Fruit fly (Drosophila melanogaster) whole organism, wandering third instar larva: Measurements from ENCODE around the gene Delta.

Experiments used
- Abd-B ChIP-seq: fragments of >200 bp; optimal IDR thresholded peaks from 2 replicates; lab custom pipeline; 2017; ENCODE audit warnings: missing biosample characterization, missing genetic modification characterization
- CG32264 ChIP-seq: fragments of 200-800 bp; sonication (Bioruptor generic); optimal IDR thresholded peaks from 2 replicates; lab custom pipeline; 2016; ENCODE audit warnings: missing biosample characterization, missing genetic modification characterization
- CG9705 ChIP-seq: fragments of 200-800 bp; sonication (Bioruptor generic); optimal IDR thresholded peaks from 2 replicates; lab custom pipeline; 2018; ENCODE audit warnings: missing biosample characterization, mild to moderate bottlenecking, missing genetic modification characterization
- CrebA ChIP-seq: fragments of 200-800 bp; sonication (Bioruptor generic); optimal IDR thresholded peaks from 2 replicates; lab custom pipeline; 2016; ENCODE audit warnings: missing biosample characterization, mild to moderate bottlenecking, missing genetic modification characterization, borderline replicate concordance
- Dfd ChIP-seq: fragments of >200 bp; optimal IDR thresholded peaks from 2 replicates; lab custom pipeline; 2017; ENCODE audit warnings: missing biosample characterization, missing genetic modification characterization
- Dif ChIP-seq: fragments of 200-275, 200-300 bp; sonication (Bioruptor generic); optimal IDR thresholded peaks from 2 replicates; lab custom pipeline; 2018; ENCODE audit warnings: missing biosample characterization, missing genetic modification characterization; ENCODE audit not compliant: partially characterized antibody
- GATAd ChIP-seq: sonication (Bioruptor generic); optimal IDR thresholded peaks from 2 replicates; lab custom pipeline; 2016; ENCODE audit warnings: missing biosample characterization, missing genetic modification characterization
- HLH106 ChIP-seq: fragments of 200-800 bp; optimal IDR thresholded peaks from 3 replicates; lab custom pipeline; 2019; ENCODE audit warnings: missing biosample characterization, mild to moderate bottlenecking, missing genetic modification characterization, moderate library complexity
- Hnf4 ChIP-seq: fragments of 200-800 bp; sonication (Bioruptor generic); optimal IDR thresholded peaks from 2 replicates; lab custom pipeline; 2016; ENCODE audit warnings: missing biosample characterization, mild to moderate bottlenecking, missing genetic modification characterization
- Hr78 ChIP-seq: fragments of >200 bp; optimal IDR thresholded peaks from 2 replicates; lab custom pipeline; 2017; ENCODE audit warnings: missing biosample characterization, missing genetic modification characterization
- Hr83 ChIP-seq: fragments of 200-300 bp; sonication (Bioruptor generic); optimal IDR thresholded peaks from 2 replicates; lab custom pipeline; 2016; ENCODE audit warnings: missing biosample characterization, mild to moderate bottlenecking, missing genetic modification characterization, moderate library complexity; ENCODE audit not compliant: poor library complexity, severe bottlenecking
- Jra ChIP-seq: sonication (Bioruptor generic); optimal IDR thresholded peaks from 2 replicates; lab custom pipeline; 2016; ENCODE audit warnings: missing biosample characterization, missing genetic modification characterization
- Mio ChIP-seq: sonication (Bioruptor generic); optimal IDR thresholded peaks from 2 replicates; lab custom pipeline; 2016; ENCODE audit warnings: missing biosample characterization, missing genetic modification characterization
- Myc ChIP-seq: fragments of >200 bp; optimal IDR thresholded peaks from 2 replicates; lab custom pipeline; 2017
- N ChIP-seq: fragments of >200 bp; optimal IDR thresholded peaks from 2 replicates; lab custom pipeline; 2018; ENCODE audit warnings: missing biosample characterization, missing external identifiers, missing genetic modification characterization
- OdsH ChIP-seq: fragments of 200-800 bp; sonication (Bioruptor generic); optimal IDR thresholded peaks from 2 replicates; lab custom pipeline; 2016; ENCODE audit warnings: missing biosample characterization, mild to moderate bottlenecking, missing genetic modification characterization
- Rel ChIP-seq, 2 experiments: fragments of 200-800 bp; sonication (Bioruptor generic) in 1 of 2; optimal IDR thresholded peaks; 2 replicates in 1 of 2; 3 replicates in 1 of 2; lab custom pipeline; 2016 to 2019; ENCODE audit warnings: mild to moderate bottlenecking in 2 of 2, missing biosample characterization in 2 of 2, missing genetic modification characterization in 2 of 2, moderate library complexity in 1 of 2
- Sp1 ChIP-seq: fragments of 200-800 bp; sonication (Bioruptor generic); optimal IDR thresholded peaks from 3 replicates; lab custom pipeline; 2019; ENCODE audit warnings: missing biosample characterization, mild to moderate bottlenecking, missing genetic modification characterization, moderate library complexity
- Vsx2 ChIP-seq: fragments of 200-300, 225-300 bp; sonication (Bioruptor generic); optimal IDR thresholded peaks from 2 replicates; lab custom pipeline; 2018; ENCODE audit warnings: missing biosample characterization, missing genetic modification characterization; ENCODE audit not compliant: partially characterized antibody
- br ChIP-seq: fragments of 200-800 bp; sonication (Bioruptor generic); optimal IDR thresholded peaks from 2 replicates; lab custom pipeline; 2016; ENCODE audit warnings: missing biosample characterization, missing genetic modification characterization
- brk ChIP-seq: fragments of 200-800 bp; sonication (Bioruptor generic); optimal IDR thresholded peaks from 2 replicates; lab custom pipeline; 2016; ENCODE audit warnings: missing biosample characterization, mild to moderate bottlenecking, missing genetic modification characterization
- dl ChIP-seq, 2 experiments: fragments of 175-275, 200-275 bp in 1 of 2; fragments of 200-275 bp in 1 of 2; sonication (Bioruptor generic); optimal IDR thresholded peaks; lab custom pipeline; 2018; ENCODE audit warnings: mild to moderate bottlenecking in 2 of 2, missing biosample characterization in 2 of 2, missing genetic modification characterization in 2 of 2, moderate library complexity in 2 of 2; ENCODE audit not compliant: partially characterized antibody in 2 of 2, insufficient read depth in 1 of 2
- dmrt93B ChIP-seq: fragments of 200-800 bp; sonication (Bioruptor generic); optimal IDR thresholded peaks from 2 replicates; lab custom pipeline; 2018; ENCODE audit warnings: missing biosample characterization, mild to moderate bottlenecking, missing genetic modification characterization
- dsf ChIP-seq: sonication (Bioruptor generic); optimal IDR thresholded peaks from 2 replicates; lab custom pipeline; 2016; ENCODE audit warnings: missing biosample characterization, missing genetic modification characterization, borderline replicate concordance
- ey ChIP-seq: fragments of 200-800 bp; sonication (Bioruptor generic); optimal IDR thresholded peaks from 2 replicates; lab custom pipeline; 2016; ENCODE audit warnings: missing biosample characterization, missing genetic modification characterization
- foxo ChIP-seq, 2 experiments: fragments of 200-800 bp; sonication (Bioruptor generic); optimal IDR thresholded peaks; 2 replicates in 1 of 2; 3 replicates in 1 of 2; lab custom pipeline; 2016 to 2017; ENCODE audit warnings: missing biosample characterization in 2 of 2, missing genetic modification characterization in 2 of 2
- fru ChIP-seq: fragments of 200-800 bp; sonication (Bioruptor generic); optimal IDR thresholded peaks from 3 replicates; lab custom pipeline; 2016; ENCODE audit warnings: missing biosample characterization, mild to moderate bottlenecking, missing genetic modification characterization
- h ChIP-seq: fragments of 200-800 bp; sonication (Bioruptor generic); optimal IDR thresholded peaks from 3 replicates; lab custom pipeline; 2016; ENCODE audit warnings: missing biosample characterization, mild to moderate bottlenecking, missing genetic modification characterization
- jim ChIP-seq: fragments of 175-275, 200-325 bp; sonication (Bioruptor generic); optimal IDR thresholded peaks from 2 replicates; lab custom pipeline; 2016; ENCODE audit warnings: missing biosample characterization, mild to moderate bottlenecking, missing genetic modification characterization
- lola ChIP-seq: fragments of >200 bp; optimal IDR thresholded peaks from 2 replicates; lab custom pipeline; 2017; ENCODE audit warnings: missing biosample characterization, missing genetic modification characterization
- pan ChIP-seq: fragments of >200 bp; optimal IDR thresholded peaks from 2 replicates; lab custom pipeline; 2017
- psq ChIP-seq: fragments of 200-800 bp; sonication (Bioruptor generic); optimal IDR thresholded peaks from 3 replicates; lab custom pipeline; 2017; ENCODE audit warnings: missing biosample characterization, mild to moderate bottlenecking, missing genetic modification characterization, moderate library complexity
- rgr ChIP-seq: fragments of 200-800 bp; sonication (Bioruptor generic); optimal IDR thresholded peaks from 3 replicates; lab custom pipeline; 2016; ENCODE audit warnings: missing biosample characterization, mild to moderate bottlenecking, missing genetic modification characterization
- sage ChIP-seq: fragments of 200-800 bp; sonication (Bioruptor generic); optimal IDR thresholded peaks from 2 replicates; lab custom pipeline; 2016; ENCODE audit warnings: missing biosample characterization, mild to moderate bottlenecking, missing genetic modification characterization
- sv ChIP-seq: fragments of 200-800 bp; sonication (Bioruptor generic); optimal IDR thresholded peaks from 3 replicates; lab custom pipeline; 2016; ENCODE audit warnings: missing biosample characterization, missing genetic modification characterization
- tai ChIP-seq: sonication (Bioruptor generic); optimal IDR thresholded peaks from 2 replicates; lab custom pipeline; 2016; ENCODE audit warnings: missing biosample characterization, missing genetic modification characterization
- usp ChIP-seq: fragments of >200 bp; optimal IDR thresholded peaks from 2 replicates; lab custom pipeline; 2017; ENCODE audit warnings: missing biosample characterization, missing genetic modification characterization
- woc ChIP-seq: sonication (Bioruptor generic); optimal IDR thresholded peaks from 2 replicates; lab custom pipeline; 2016; ENCODE audit warnings: missing biosample characterization, mild to moderate bottlenecking, missing genetic modification characterization

Delta gene

dm6 chr3R:19312281-19312827, 13.7 kb downstream of the Delta start:
- TF ChIP-seq CrebA (GFP tag; lab: Kevin White, UChicago) = peak; percentile 28
- peak; percentile 22 for TF ChIP-seq Dif (GFP tag; lab: Kevin White, UChicago)
- no peak for TF ChIP-seq CG32264 (GFP tag; lab: Kevin White, UChicago)

- TF ChIP-seq fru (peak; percentile 18), rgr (GFP tag; lab: Kevin White, UChicago) (peak; percentile 3), HLH106 (tag; lab: Kevin White, UChicago) (no peak), Dif (GFP tag; lab: Kevin White, UChicago) (peak; percentile 49), h (GFP tag; lab: Kevin White, UChicago) (no peak), woc (GFP tag; lab: Kevin White, UChicago) (peak; percentile 10), Hr78 (no peak), brk (GFP tag; lab: Kevin White, UChicago) (no peak), GATAd (GFP tag; lab: Kevin White, UChicago) (no peak), psq (peak; percentile 59), Rel (GFP tag; optimal IDR thresholded peaks at IDR 0.05; lab: Kevin White, UChicago) (peak; percentile 20), Rel (tag; optimal IDR thresholded peaks at IDR 0.05; lab: Kevin White, UChicago) (no peak), dmrt93B (GFP tag; lab: Kevin White, UChicago) (no peak), sage (GFP tag; lab: Kevin White, UChicago) (no peak), jim (GFP tag; lab: Kevin White, UChicago) (peak; percentile 31), tai (GFP tag; lab: Kevin White, UChicago) (peak; percentile 13), Myc (lab: Kevin White, UChicago) (no peak), Mio (GFP tag; lab: Kevin White, UChicago) (no peak), Vsx2 (GFP tag; lab: Kevin White, UChicago) (peak; percentile 2), sv (GFP tag; lab: Kevin White, UChicago) (no peak), br (GFP tag; lab: Kevin White, UChicago) (no peak), Abd-B (GFP tag; lab: Kevin White, UChicago) (no peak), pan (lab: Kevin White, UChicago) (no peak), CrebA (GFP tag; lab: Kevin White, UChicago) (peak; percentile 37), Dfd (GFP tag; lab: Kevin White, UChicago) (no peak), Jra (GFP tag; lab: Kevin White, UChicago) (no peak), dsf (no peak), OdsH (GFP tag; lab: Kevin White, UChicago) (no peak), lola (GFP tag; lab: Kevin White, UChicago) (no peak), usp (GFP tag; lab: Kevin White, UChicago) (no peak), Hr83 (GFP tag; lab: Kevin White, UChicago) (peak; percentile 56), Hnf4 (GFP tag; lab: Kevin White, UChicago) (no peak), CG9705 (GFP tag; lab: Kevin White, UChicago) (no peak), ey (GFP tag; lab: Kevin White, UChicago) (no peak), dl (GFP tag; optimal IDR thresholded peaks at IDR 0.05; lab: Kevin White, UChicago; ENCODE audit: insufficient read depth in 1 of 2, partially characterized antibody in 2 of 2) (peak in 1 of 2 experiments; percentile 1), Sp1 (no peak), N (GFP tag; lab: Kevin White, UChicago) (no peak), CG32264 (GFP tag; lab: Kevin White, UChicago) (no peak), foxo (GFP tag; optimal IDR thresholded peaks at IDR 0.05; lab: Kevin White, UChicago) (peak in 1 of 2 experiments; percentile 5)
Observed at dm6 chr3R:19310352-19311055, 15.5 kb downstream of the Delta start.
